Worm (Caenorhabditis elegans) whole organism, late embryonic: ENCODE data around the gene nstp-10.

Source experiments
- K09A11.1 ChIP-seq: sonication (generic microtip); optimal IDR thresholded peaks from 2 replicates; lab custom pipeline; 2017; ENCODE audit warnings: antibody characterized with exemption, mild to moderate bottlenecking, missing genetic modification characterization, missing compliant biosample characterization; ENCODE audit not compliant: insufficient read depth
- T23F11.4 ChIP-seq: fragments of 200-800 bp; sonication (Bioruptor generic); optimal IDR thresholded peaks from 2 replicates; lab custom pipeline; 2018; ENCODE audit warnings: mild to moderate bottlenecking, missing genetic modification characterization, missing compliant biosample characterization
- Y22D7AL.16 ChIP-seq: sonication (generic microtip); optimal IDR thresholded peaks from 2 replicates; lab custom pipeline; 2016; ENCODE audit warnings: missing genetic modification characterization, missing compliant biosample characterization
- ceh-18 ChIP-seq: sonication (generic microtip); optimal IDR thresholded peaks from 2 replicates; lab custom pipeline; 2016; ENCODE audit warnings: missing genetic modification characterization, missing compliant biosample characterization
- ceh-19 ChIP-seq: fragments of 200-800 bp; sonication (Bioruptor generic); optimal IDR thresholded peaks from 2 replicates; lab custom pipeline; 2018; ENCODE audit warnings: mild to moderate bottlenecking, missing genetic modification characterization, missing compliant biosample characterization
- ceh-22 ChIP-seq: sonication (generic microtip); optimal IDR thresholded peaks from 2 replicates; lab custom pipeline; 2017; ENCODE audit warnings: missing biosample characterization, missing genetic modification characterization
- ceh-24 ChIP-seq: sonication (generic microtip); optimal IDR thresholded peaks from 2 replicates; lab custom pipeline; 2016; ENCODE audit warnings: mild to moderate bottlenecking, missing genetic modification characterization, missing compliant biosample characterization
- ceh-30 ChIP-seq: fragments of 150-350 bp; optimal IDR thresholded peaks from 2 replicates; lab custom pipeline; 2014; ENCODE audit warnings: missing biosample characterization, missing genetic modification characterization
- ceh-34 ChIP-seq: sonication (generic microtip); optimal IDR thresholded peaks from 2 replicates; lab custom pipeline; 2016; ENCODE audit warnings: mild to moderate bottlenecking, missing genetic modification characterization, missing compliant biosample characterization
- ceh-45 ChIP-seq: fragments of 200-800 bp; sonication (Bioruptor generic); IDR thresholded peaks from 2 replicates; pipeline ENCODE4 v1.3.6; 2022; ENCODE audit warnings: missing genetic modification reagents, missing genetic modification characterization, missing compliant biosample characterization
- ceh-48 ChIP-seq: sonication (generic microtip); optimal IDR thresholded peaks from 2 replicates; lab custom pipeline; 2016; ENCODE audit warnings: missing genetic modification characterization, inconsistent platforms, missing compliant biosample characterization
- ceh-6 ChIP-seq: fragments of 200-800 bp; sonication (Bioruptor generic); optimal IDR thresholded peaks from 2 replicates; lab custom pipeline; 2018; ENCODE audit warnings: mild to moderate bottlenecking, missing genetic modification characterization, missing compliant biosample characterization
- ceh-9 ChIP-seq: sonication (generic microtip); optimal IDR thresholded peaks from 2 replicates; lab custom pipeline; 2016; ENCODE audit warnings: mild to moderate bottlenecking, missing genetic modification characterization, inconsistent platforms, missing compliant biosample characterization
- eyg-1 ChIP-seq: sonication (generic microtip); optimal IDR thresholded peaks from 2 replicates; lab custom pipeline; 2016; ENCODE audit warnings: missing genotype, missing genetic modification characterization, missing compliant biosample characterization
- fax-1 ChIP-seq: sonication (generic microtip); optimal IDR thresholded peaks from 2 replicates; lab custom pipeline; 2016; ENCODE audit warnings: missing genotype, missing genetic modification characterization, missing compliant biosample characterization
- fkh-6 ChIP-seq: sonication (generic microtip); optimal IDR thresholded peaks from 2 replicates; lab custom pipeline; 2016; ENCODE audit warnings: missing genetic modification characterization, missing compliant biosample characterization
- hlh-13 ChIP-seq: fragments of 200-800 bp; sonication (Bioruptor generic); optimal IDR thresholded peaks from 2 replicates; lab custom pipeline; 2018; ENCODE audit warnings: mild to moderate bottlenecking, missing genetic modification characterization, missing compliant biosample characterization
- hlh-30 ChIP-seq: sonication (generic microtip); optimal IDR thresholded peaks from 2 replicates; lab custom pipeline; 2017; ENCODE audit warnings: antibody characterized with exemption, missing genetic modification characterization, missing compliant biosample characterization; ENCODE audit not compliant: insufficient read depth
- hlh-6 ChIP-seq: sonication (generic microtip); optimal IDR thresholded peaks from 2 replicates; lab custom pipeline; 2016; ENCODE audit warnings: missing genotype, missing genetic modification characterization, missing compliant biosample characterization
- hlh-8 ChIP-seq: sonication (generic microtip); optimal IDR thresholded peaks from 2 replicates; lab custom pipeline; 2016; ENCODE audit warnings: missing genotype, missing genetic modification characterization, missing compliant biosample characterization
- lim-6 ChIP-seq: sonication (generic microtip); optimal IDR thresholded peaks from 2 replicates; lab custom pipeline; 2016; ENCODE audit warnings: missing genetic modification characterization, missing compliant biosample characterization
- lin-11 ChIP-seq: fragments of 200-800 bp; sonication (Bioruptor generic); optimal IDR thresholded peaks from 2 replicates; lab custom pipeline; 2018; ENCODE audit warnings: mild to moderate bottlenecking, missing genetic modification characterization, missing compliant biosample characterization
- madf-2 ChIP-seq: sonication (generic microtip); optimal IDR thresholded peaks from 2 replicates; lab custom pipeline; 2017; ENCODE audit warnings: missing genetic modification characterization, missing compliant biosample characterization
- mec-3 ChIP-seq: sonication (generic microtip); optimal IDR thresholded peaks from 2 replicates; lab custom pipeline; 2016; ENCODE audit warnings: borderline replicate concordance, missing genetic modification characterization, missing compliant biosample characterization
- npax-4 ChIP-seq: sonication (generic microtip); optimal IDR thresholded peaks from 2 replicates; lab custom pipeline; 2016; ENCODE audit warnings: missing genetic modification characterization, missing compliant biosample characterization
- odd-2 ChIP-seq: sonication (generic microtip); optimal IDR thresholded peaks from 2 replicates; lab custom pipeline; 2017; ENCODE audit warnings: antibody characterized with exemption, mild to moderate bottlenecking, missing genetic modification characterization, missing compliant biosample characterization
- pag-3 ChIP-seq: sonication (generic microtip); optimal IDR thresholded peaks from 2 replicates; lab custom pipeline; 2016; ENCODE audit warnings: missing compliant biosample characterization, missing genetic modification characterization, borderline replicate concordance
- pat-9 ChIP-seq: fragments of 200-800 bp; sonication (Bioruptor generic); optimal IDR thresholded peaks from 2 replicates; lab custom pipeline; 2018; ENCODE audit warnings: mild to moderate bottlenecking, missing genetic modification characterization, moderate library complexity, missing compliant biosample characterization
- pha-2 ChIP-seq: sonication (generic microtip); optimal IDR thresholded peaks from 2 replicates; lab custom pipeline; 2017; ENCODE audit warnings: mild to moderate bottlenecking, missing genetic modification characterization, missing compliant biosample characterization
- pha-4 ChIP-seq: fragments of 150-350 bp; optimal IDR thresholded peaks from 2 replicates; lab custom pipeline; 2018; ENCODE audit warnings: missing biosample characterization, missing genetic modification reagents, missing genetic modification characterization
- rnt-1 ChIP-seq: sonication (generic microtip); optimal IDR thresholded peaks from 2 replicates; lab custom pipeline; 2016; ENCODE audit warnings: missing genetic modification characterization, missing compliant biosample characterization
- sdc-2 ChIP-seq: sonication (generic microtip); optimal IDR thresholded peaks from 2 replicates; lab custom pipeline; 2016; ENCODE audit warnings: missing genotype, missing genetic modification characterization, missing compliant biosample characterization
- sox-2 ChIP-seq: fragments of 200-800 bp; sonication (Bioruptor generic); IDR thresholded peaks from 2 replicates; pipeline ENCODE4 v1.3.6; 2022; ENCODE audit warnings: missing genetic modification reagents, missing genetic modification characterization, missing compliant biosample characterization
- syd-9 ChIP-seq: sonication (generic microtip); optimal IDR thresholded peaks from 2 replicates; lab custom pipeline; 2016; ENCODE audit warnings: mild to moderate bottlenecking, missing genetic modification characterization, moderate library complexity, missing compliant biosample characterization
- tbx-7 ChIP-seq: sonication (generic microtip); optimal IDR thresholded peaks from 2 replicates; lab custom pipeline; 2016; ENCODE audit warnings: missing genotype, missing genetic modification characterization, missing compliant biosample characterization
- ttx-3 ChIP-seq: sonication (generic microtip); optimal IDR thresholded peaks from 2 replicates; lab custom pipeline; 2016; ENCODE audit warnings: missing genetic modification reagents, missing genetic modification characterization, missing compliant biosample characterization
- unc-42 ChIP-seq: sonication (generic microtip); optimal IDR thresholded peaks from 2 replicates; lab custom pipeline; 2016; ENCODE audit warnings: missing genotype, missing genetic modification characterization, missing compliant biosample characterization
- unc-55 ChIP-seq: sonication (generic microtip); optimal IDR thresholded peaks from 2 replicates; lab custom pipeline; 2017; ENCODE audit warnings: missing biosample characterization, missing genetic modification reagents, missing genetic modification characterization
- ztf-16 ChIP-seq: sonication (generic microtip); optimal IDR thresholded peaks from 2 replicates; lab custom pipeline; 2017; ENCODE audit warnings: missing genetic modification characterization, missing compliant biosample characterization

The nstp-10 gene

DNA sequence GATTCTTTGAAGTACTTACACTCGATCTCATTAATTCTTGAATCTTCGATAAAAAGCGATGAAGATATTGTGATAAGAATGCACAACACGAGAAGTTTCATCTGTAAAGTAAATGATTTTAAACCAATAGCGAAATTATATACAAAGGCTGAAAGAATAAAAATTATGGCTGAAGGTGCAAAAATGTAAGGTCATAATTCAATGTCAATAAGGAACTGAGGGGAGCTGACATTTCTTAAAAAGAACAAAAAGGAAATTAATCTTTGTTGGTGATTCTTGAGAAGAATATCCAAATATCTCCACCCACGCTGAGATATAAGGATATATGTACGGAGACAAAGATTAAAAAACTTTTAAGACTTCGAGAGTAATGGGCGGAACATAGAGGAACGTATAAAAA lies 25.5 kb downstream of the nstp-10 start, which contains the start of gene C50F4.9:
TSS of gene C50F4.9 (minus strand) at position 101 of the 400 bp plus-strand sequence.
- TF ChIP-seq K09A11.1 (tag; lab: Kevin White, UChicago), result no peak
- TF ChIP-seq hlh-30 (tag; lab: Kevin White, UChicago), result no peak
- no peak for TF ChIP-seq ceh-9 (tag; lab: Kevin White, UChicago)
- TF ChIP-seq pha-2 (tag; lab: Kevin White, UChicago), result no peak
- TF ChIP-seq ceh-18 (tag; lab: Kevin White, UChicago), result no peak
- TF ChIP-seq ceh-19, result no peak
- no peak for TF ChIP-seq pag-3 (tag; lab: Kevin White, UChicago)
- TF ChIP-seq unc-42 (tag; lab: Kevin White, UChicago), result no peak

DNA sequence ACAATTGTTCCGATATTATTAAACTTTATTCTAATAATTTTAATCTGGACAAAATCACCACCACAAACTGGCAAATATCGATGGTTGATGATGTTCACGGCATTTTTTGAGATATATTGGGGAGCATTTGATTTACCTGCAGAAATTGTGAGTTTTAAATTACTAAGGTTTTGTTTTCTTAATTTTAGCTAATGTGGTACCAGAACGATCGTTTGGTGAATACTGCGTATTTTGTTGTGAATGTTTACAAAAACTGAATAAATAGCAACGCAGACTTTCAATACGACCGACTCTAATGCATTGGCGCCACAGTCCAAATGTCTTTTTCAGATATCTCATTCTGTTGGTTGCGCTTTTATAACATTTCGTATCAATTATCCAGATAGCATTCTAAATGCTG lies 27.9 kb downstream of the nstp-10 start:
- no peak for TF ChIP-seq hlh-30 (tag; lab: Kevin White, UChicago)
- no peak for TF ChIP-seq tbx-7 (tag; lab: Kevin White, UChicago)
- TF ChIP-seq eyg-1 (tag; lab: Kevin White, UChicago), result no peak
- TF ChIP-seq rnt-1 (tag; lab: Kevin White, UChicago), result no peak
- no peak for TF ChIP-seq ceh-24 (tag; lab: Kevin White, UChicago)
- TF ChIP-seq ceh-48 (tag; lab: Kevin White, UChicago), result no peak
- TF ChIP-seq madf-2 (tag; lab: Kevin White, UChicago), result no peak
- TF ChIP-seq sox-2 (GFP tag; lab: Robert Waterston, UW), result no peak
- no peak for TF ChIP-seq ceh-30 (tag; lab: Kevin White, UChicago)
- no peak for TF ChIP-seq fkh-6
- TF ChIP-seq odd-2 (tag; lab: Kevin White, UChicago), result no peak
- TF ChIP-seq unc-55, result no peak
- TF ChIP-seq ttx-3 (tag; lab: Kevin White, UChicago), result no peak

DNA sequence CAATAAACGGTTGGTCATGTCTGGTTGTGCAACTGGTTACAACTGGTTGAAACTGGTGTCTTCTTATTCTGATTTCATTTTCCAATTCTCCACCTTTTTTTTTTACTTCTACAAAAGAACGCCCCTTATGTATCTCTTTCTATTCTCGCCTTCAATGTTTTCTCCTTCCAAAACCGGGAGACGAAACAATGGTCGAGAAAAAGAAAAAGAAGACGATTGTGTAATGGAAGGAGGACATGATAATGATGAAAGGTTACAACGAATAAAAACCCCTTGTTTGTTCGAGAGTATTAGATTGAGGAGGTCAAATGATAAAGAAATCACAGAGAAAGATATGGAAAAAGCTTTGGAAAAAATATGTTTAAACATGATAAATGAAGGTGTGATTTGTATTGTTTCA lies 30.8 kb downstream of the nstp-10 start, which contains the start of gene C50F4.8:
TSS of gene C50F4.8 (minus strand) at position 28 of the 400 bp plus-strand sequence.
- TF ChIP-seq syd-9 (tag; lab: Kevin White, UChicago) (no peak), ceh-6 (GFP tag; lab: Kevin White, UChicago) (no peak), ceh-22 (tag; lab: Kevin White, UChicago) (no peak), ceh-45 (GFP tag; lab: Robert Waterston, UW) (no peak), mec-3 (tag; lab: Kevin White, UChicago) (no peak), hlh-8 (no peak), ceh-18 (tag; lab: Kevin White, UChicago) (no peak), madf-2 (tag; lab: Kevin White, UChicago) (no peak), sdc-2 (tag; lab: Kevin White, UChicago) (no peak), lin-11 (tag; lab: Kevin White, UChicago) (no peak), rnt-1 (tag; lab: Kevin White, UChicago) (no peak), unc-55 (no peak), ceh-34 (tag; lab: Kevin White, UChicago) (no peak), ztf-16 (tag; lab: Kevin White, UChicago) (no peak), hlh-30 (tag; lab: Kevin White, UChicago) (no peak), npax-4 (no peak), hlh-13 (GFP tag; lab: Kevin White, UChicago) (no peak), pat-9 (no peak)

DNA sequence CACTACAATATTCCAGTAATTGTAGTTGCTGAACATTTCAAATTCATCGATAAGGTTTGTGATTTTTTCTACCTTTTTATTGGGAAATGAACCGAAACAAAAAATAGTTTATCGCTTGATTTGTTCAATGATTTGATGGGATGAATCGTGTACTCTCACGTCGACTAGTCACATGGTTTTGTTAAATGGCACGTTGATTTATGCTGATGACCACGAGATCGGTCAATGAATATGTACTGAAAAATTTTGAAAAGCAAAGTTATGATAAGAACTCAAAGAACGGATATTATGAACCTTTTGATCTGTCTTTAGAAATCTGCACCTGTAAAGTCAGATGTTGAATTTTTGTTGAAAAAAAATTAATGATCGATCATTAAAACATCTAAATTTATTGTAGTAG lies 33.4 kb downstream of the nstp-10 start:
- TF ChIP-seq ceh-45 (GFP tag; lab: Robert Waterston, UW) (no peak), fax-1 (tag; lab: Kevin White, UChicago) (no peak), madf-2 (tag; lab: Kevin White, UChicago) (no peak), pag-3 (tag; lab: Kevin White, UChicago) (no peak), Y22D7AL.16 (no peak), ceh-22 (tag; lab: Kevin White, UChicago) (no peak), ceh-19 (no peak), pha-4 (tag; lab: Kevin White, UChicago) (no peak), T23F11.4 (GFP tag; lab: Kevin White, UChicago) (no peak), lim-6 (tag; lab: Kevin White, UChicago) (no peak), hlh-6 (no peak)
- TF ChIP-seq, all 69 proteins: peak for 0
